Fruit fly (Drosophila melanogaster) Kc167 (cell line): Measurements from ENCODE around the gene eloF.

ENCODE experiments used
- Myc ChIP-seq: fragments of >200 bp; optimal IDR thresholded peaks from 2 replicates; lab custom pipeline; 2017; ENCODE audit warnings: missing external identifiers
- Sin3A ChIP-seq: fragments of >200 bp; optimal IDR thresholded peaks from 2 replicates; lab custom pipeline; 2018; ENCODE audit warnings: missing external identifiers
- h ChIP-seq: fragments of >200 bp; optimal IDR thresholded peaks from 3 replicates; lab custom pipeline; 2018; ENCODE audit warnings: missing external identifiers
- insv ChIP-seq: fragments of >200 bp; optimal IDR thresholded peaks from 3 replicates; lab custom pipeline; 2018; ENCODE audit warnings: missing external identifiers
- psq ChIP-seq: fragments of >200 bp; optimal IDR thresholded peaks from 2 replicates; lab custom pipeline; 2017; ENCODE audit warnings: missing external identifiers
- ttk ChIP-seq: sonication (Bioruptor generic); optimal IDR thresholded peaks from 2 replicates; lab custom pipeline; 2017; ENCODE audit warnings: missing external identifiers

- TF ChIP-seq ttk (lab: Kevin White, UChicago) (no peak), Myc (no peak), psq (lab: Kevin White, UChicago) (no peak), insv (lab: Kevin White, UChicago) (no peak), Sin3A (lab: Kevin White, UChicago) (no peak), h (lab: Kevin White, UChicago) (no peak)
Observed at dm6 chr3R:9808946-9809545, 4.9 kb upstream of the eloF start, which contains the start of gene FBXO11.
